Worm (Caenorhabditis elegans) whole organism, young adult: ENCODE results near the gene pei-1.

Experiments
- F39B2.1 ChIP-seq: fragments of 200-800 bp; sonication (Bioruptor generic); IDR thresholded peaks from 2 replicates; pipeline ENCODE4 v1.3.6; 2022; ENCODE audit warnings: missing genetic modification reagents, missing genetic modification characterization, missing compliant biosample characterization
- F57C9.4 ChIP-seq: sonication (generic microtip); optimal IDR thresholded peaks from 2 replicates; lab custom pipeline; 2017; ENCODE audit warnings: mild to moderate bottlenecking, missing genetic modification characterization, missing compliant biosample characterization
- Y95B8A.8 ChIP-seq: fragments of 200-800 bp; sonication (Bioruptor generic); IDR thresholded peaks from 2 replicates; pipeline ENCODE4 v1.3.6; 2022; ENCODE audit warnings: missing genetic modification reagents, missing genetic modification characterization, missing compliant biosample characterization
- ama-1 ChIP-seq, 3 experiments: fragments of 150-350 bp in 1 of 3; sonication (generic microtip) in 2 of 3; optimal IDR thresholded peaks; 2 replicates each; lab custom pipeline; 2014 to 2018; ENCODE audit warnings: missing biosample characterization in 2 of 3, missing genetic modification characterization in 2 of 3, missing genetic modification reagents in 2 of 3
- ceh-79 ChIP-seq: sonication (generic microtip); optimal IDR thresholded peaks from 2 replicates; lab custom pipeline; 2017; ENCODE audit warnings: mild to moderate bottlenecking, missing genetic modification characterization, missing compliant biosample characterization
- die-1 ChIP-seq: sonication (generic microtip); optimal IDR thresholded peaks from 2 replicates; lab custom pipeline; 2016; ENCODE audit warnings: missing genotype, mild to moderate bottlenecking, missing genetic modification characterization, missing compliant biosample characterization
- madf-6 ChIP-seq: fragments of 200-800 bp; sonication (Bioruptor generic); IDR thresholded peaks from 2 replicates; pipeline ENCODE4 v1.3.6; 2022; ENCODE audit warnings: missing genetic modification reagents, missing genetic modification characterization, missing compliant biosample characterization
- nhr-120 ChIP-seq: fragments of 200-800 bp; sonication (Bioruptor generic); IDR thresholded peaks from 2 replicates; pipeline ENCODE4 v1.3.6; 2022; ENCODE audit warnings: missing genetic modification characterization, missing compliant biosample characterization
- nhr-80 ChIP-seq: sonication (generic microtip); optimal IDR thresholded peaks from 2 replicates; lab custom pipeline; 2016; ENCODE audit warnings: missing genetic modification characterization, missing compliant biosample characterization
- sdz-38 ChIP-seq: sonication (generic microtip); optimal IDR thresholded peaks from 2 replicates; lab custom pipeline; 2016; ENCODE audit warnings: missing genotype, missing genetic modification characterization, missing compliant biosample characterization
- snpc-1.3 ChIP-seq: sonication (generic microtip); optimal IDR thresholded peaks from 2 replicates; lab custom pipeline; 2017; ENCODE audit warnings: missing genetic modification characterization, mild to moderate bottlenecking, missing compliant biosample characterization, antibody characterized with exemption, moderate library complexity, missing genotype, missing genetic modification reagents; ENCODE audit not compliant: insufficient read depth
- xnd-1 ChIP-seq: sonication (generic microtip); optimal IDR thresholded peaks from 2 replicates; lab custom pipeline; 2016; ENCODE audit warnings: missing genotype, missing genetic modification reagents, missing genetic modification characterization, missing compliant biosample characterization
- ztf-26 ChIP-seq: sonication (generic microtip); optimal IDR thresholded peaks from 2 replicates; lab custom pipeline; 2017; ENCODE audit warnings: missing genetic modification characterization, missing compliant biosample characterization

ce11 chrIV:9601595-9601994 is 9.3 kb upstream of the pei-1 start, which contains the start of gene aat-1:
- no peak for TF ChIP-seq ztf-26 (tag; lab: Kevin White, UChicago)
- no peak for TF ChIP-seq die-1
- no peak for TF ChIP-seq xnd-1
- TF ChIP-seq nhr-80 (tag; lab: Kevin White, UChicago) = no peak
- TF ChIP-seq ama-1 (optimal IDR thresholded peaks at IDR 0.05; lab: Kevin White, UChicago) = no peak
- no peak for TF ChIP-seq ama-1 (GFP tag; optimal IDR thresholded peaks at IDR 0.05; lab: Kevin White, UChicago)
- no peak for TF ChIP-seq F39B2.1
- no peak for TF ChIP-seq snpc-1.3 (tag; lab: Kevin White, UChicago)
- no peak for TF ChIP-seq nhr-120 (GFP tag; lab: Robert Waterston, UW)
- no peak for TF ChIP-seq madf-6 (GFP tag; lab: Robert Waterston, UW)
- no peak for TF ChIP-seq ceh-79 (tag; lab: Kevin White, UChicago)
- TF ChIP-seq F57C9.4 = no peak
- no peak for TF ChIP-seq Y95B8A.8
- TF ChIP-seq sdz-38 = no peak
